Worm (Caenorhabditis elegans) whole organism, late embryonic: ENCODE measurements around the gene mom-1.

ENCODE experiments used
- C08G9.2 ChIP-seq: sonication (generic microtip); optimal IDR thresholded peaks from 2 replicates; lab custom pipeline; 2016; ENCODE audit warnings: mild to moderate bottlenecking, missing genetic modification characterization, moderate library complexity, missing compliant biosample characterization
- F13H6.1 ChIP-seq: sonication (generic microtip); optimal IDR thresholded peaks from 2 replicates; lab custom pipeline; 2016; ENCODE audit warnings: missing genetic modification characterization, missing compliant biosample characterization
- ama-1 ChIP-seq: fragments of 150-350 bp; optimal IDR thresholded peaks from 2 replicates; lab custom pipeline; 2014
- ceh-31 ChIP-seq: sonication (generic microtip); optimal IDR thresholded peaks from 2 replicates; lab custom pipeline; 2016; ENCODE audit warnings: missing genetic modification characterization, missing compliant biosample characterization
- ceh-45 ChIP-seq: fragments of 200-800 bp; sonication (Bioruptor generic); IDR thresholded peaks from 2 replicates; pipeline ENCODE4 v1.3.6; 2022; ENCODE audit warnings: missing genetic modification reagents, missing genetic modification characterization, missing compliant biosample characterization
- dve-1 ChIP-seq: sonication (generic microtip); optimal IDR thresholded peaks from 2 replicates; lab custom pipeline; 2017; ENCODE audit warnings: antibody characterized with exemption, mild to moderate bottlenecking, missing genetic modification characterization, missing compliant biosample characterization
- fax-1 ChIP-seq: sonication (generic microtip); optimal IDR thresholded peaks from 2 replicates; lab custom pipeline; 2016; ENCODE audit warnings: missing genotype, missing genetic modification characterization, missing compliant biosample characterization
- pag-3 ChIP-seq: sonication (generic microtip); optimal IDR thresholded peaks from 2 replicates; lab custom pipeline; 2016; ENCODE audit warnings: missing compliant biosample characterization, missing genetic modification characterization, borderline replicate concordance
- pqm-1 ChIP-seq: sonication (generic microtip); optimal IDR thresholded peaks from 2 replicates; lab custom pipeline; 2016; ENCODE audit warnings: missing genetic modification characterization, missing compliant biosample characterization
- ref-2 ChIP-seq: sonication (generic microtip); optimal IDR thresholded peaks from 2 replicates; lab custom pipeline; 2016; ENCODE audit warnings: missing genetic modification characterization, missing compliant biosample characterization
- tbx-2 ChIP-seq: sonication (generic microtip); optimal IDR thresholded peaks from 2 replicates; lab custom pipeline; 2016; ENCODE audit warnings: missing genetic modification characterization, missing compliant biosample characterization
- unc-86 ChIP-seq: sonication (generic microtip); optimal IDR thresholded peaks from 2 replicates; lab custom pipeline; 2016; ENCODE audit warnings: missing genetic modification characterization, missing compliant biosample characterization
- zip-5 ChIP-seq: sonication (generic microtip); optimal IDR thresholded peaks from 2 replicates; lab custom pipeline; 2016; ENCODE audit warnings: missing genetic modification characterization, missing compliant biosample characterization
- ztf-16 ChIP-seq: sonication (generic microtip); optimal IDR thresholded peaks from 2 replicates; lab custom pipeline; 2017; ENCODE audit warnings: missing genetic modification characterization, missing compliant biosample characterization

DNA sequence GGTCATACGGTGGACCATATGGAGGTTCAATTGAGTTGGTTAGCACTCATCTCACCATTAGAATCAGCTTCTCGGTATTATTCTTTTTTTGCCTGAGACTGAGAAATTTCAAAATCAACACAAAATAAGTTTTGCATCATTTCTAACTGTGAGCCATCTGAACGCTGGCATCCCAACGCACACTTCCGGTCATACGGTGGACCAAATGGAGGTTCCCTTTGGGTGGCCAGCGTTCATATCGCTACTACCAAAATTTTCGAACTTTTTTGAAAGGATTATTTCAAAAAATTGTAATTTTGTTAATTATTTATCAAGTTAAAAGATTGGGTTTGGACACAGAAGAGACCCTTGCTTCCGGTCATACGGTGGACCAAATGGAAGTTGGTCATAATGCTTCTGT, 40.2 kb upstream of the mom-1 start:
- TF ChIP-seq tbx-2 = no peak
- no peak for TF ChIP-seq ztf-16 (tag; lab: Kevin White, UChicago)
- no peak for TF ChIP-seq pqm-1 (tag; lab: Kevin White, UChicago)
- no peak for TF ChIP-seq unc-86 (tag; lab: Kevin White, UChicago)
- no peak for TF ChIP-seq ama-1 (lab: Kevin White, UChicago)
- no peak for TF ChIP-seq zip-5 (tag; lab: Kevin White, UChicago)
- TF ChIP-seq F13H6.1 (tag; lab: Kevin White, UChicago) = no peak
- no peak for TF ChIP-seq ceh-31 (tag; lab: Kevin White, UChicago)
- TF ChIP-seq C08G9.2 (tag; lab: Kevin White, UChicago) = no peak
- TF ChIP-seq ceh-45 (GFP tag; lab: Robert Waterston, UW) = no peak
- TF ChIP-seq ref-2 (tag; lab: Kevin White, UChicago) = no peak
- TF ChIP-seq pag-3 (tag; lab: Kevin White, UChicago) = no peak
- no peak for TF ChIP-seq dve-1 (tag; lab: Kevin White, UChicago)
- no peak for TF ChIP-seq fax-1 (tag; lab: Kevin White, UChicago)
